6 worm cellular contexts compared by ENCODE assay signal in genomic region chrIII:772675-773074, ce11.
TF ChIP-seq lines count a peak whose summit lies in the region.

No protein-coding gene starts in this region.

TF ChIP-seq in whole organism, L1 larva, 84 proteins besides CTCF, POLR2A, EP300 and RAD21:
- TF ChIP-seq ceh-82 (tag; optimal IDR thresholded peaks at IDR 0.05; lab: Kevin White, UChicago) (no peak), F16B12.6 (tag; optimal IDR thresholded peaks at IDR 0.05; lab: Kevin White, UChicago) (no peak), blmp-1 (tag; optimal IDR thresholded peaks at IDR 0.05; lab: Kevin White, UChicago) (peak; percentile 88), elt-3 (tag; optimal IDR thresholded peaks at IDR 0.05; lab: Kevin White, UChicago) (peak in 2 of 6 experiments; percentile 2 to 15)

TF ChIP-seq in whole organism, L2 larva, 48 proteins besides CTCF, POLR2A, EP300 and RAD21:
- TF ChIP-seq dmd-4 (tag; optimal IDR thresholded peaks at IDR 0.05; lab: Kevin White, UChicago) (no peak), F13H6.1 (tag; optimal IDR thresholded peaks at IDR 0.05; lab: Kevin White, UChicago) (no peak), nhr-25 (tag; optimal IDR thresholded peaks at IDR 0.05; lab: Kevin White, UChicago) (no peak), ceh-16 (tag; optimal IDR thresholded peaks at IDR 0.05; lab: Kevin White, UChicago) (no peak), egl-27 (tag; optimal IDR thresholded peaks at IDR 0.05; lab: Kevin White, UChicago) (no peak), lsy-2 (tag; optimal IDR thresholded peaks at IDR 0.05; lab: Kevin White, UChicago) (peak in 1 of 2 experiments; percentile 26), R02D3.7 (tag; optimal IDR thresholded peaks at IDR 0.05; lab: Kevin White, UChicago) (no peak), blmp-1 (tag; optimal IDR thresholded peaks at IDR 0.05; lab: Kevin White, UChicago; ENCODE audit: insufficient read depth) (peak; percentile 56)
TF ChIP-seq in whole organism, L2 larva: peak in this region for 2.

TF ChIP-seq in whole organism, L3 larva, 47 proteins besides CTCF, POLR2A, EP300 and RAD21 (continues in another document):
- TF ChIP-seq jun-1 (tag; optimal IDR thresholded peaks at IDR 0.05; lab: Kevin White, UChicago) (no peak), nhr-11 (tag; optimal IDR thresholded peaks at IDR 0.05; lab: Kevin White, UChicago) (no peak), hmg-11 (tag; optimal IDR thresholded peaks at IDR 0.05; lab: Kevin White, UChicago) (peak; percentile 30), nhr-237 (tag; optimal IDR thresholded peaks at IDR 0.05; lab: Kevin White, UChicago) (no peak), ceh-16 (tag; optimal IDR thresholded peaks at IDR 0.05; lab: Kevin White, UChicago) (no peak), fkh-2 (tag; optimal IDR thresholded peaks at IDR 0.05; lab: Kevin White, UChicago) (no peak), ceh-9 (tag; optimal IDR thresholded peaks at IDR 0.05; lab: Kevin White, UChicago) (no peak), pha-4 (tag; optimal IDR thresholded peaks at IDR 0.05; lab: Kevin White, UChicago) (no peak), aly-2 (tag; optimal IDR thresholded peaks at IDR 0.05; lab: Kevin White, UChicago) (no peak), ztf-4 (tag; optimal IDR thresholded peaks at IDR 0.05; lab: Kevin White, UChicago) (no peak), nhr-43 (tag; optimal IDR thresholded peaks at IDR 0.05; lab: Kevin White, UChicago; ENCODE audit: poor library complexity, severe bottlenecking) (no peak), nhr-25 (tag; optimal IDR thresholded peaks at IDR 0.05; lab: Kevin White, UChicago) (peak; percentile 7), elt-3 (tag; optimal IDR thresholded peaks at IDR 0.05; lab: Kevin White, UChicago) (no peak), zag-1 (tag; optimal IDR thresholded peaks at IDR 0.05; lab: Kevin White, UChicago) (no peak), elt-2 (tag; optimal IDR thresholded peaks at IDR 0.05; lab: Kevin White, UChicago) (no peak), nhr-23 (tag; optimal IDR thresholded peaks at IDR 0.05; lab: Kevin White, UChicago) (peak; percentile 69), nhr-12 (tag; optimal IDR thresholded peaks at IDR 0.05; lab: Kevin White, UChicago) (no peak), eor-1 (tag; optimal IDR thresholded peaks at IDR 0.05; lab: Kevin White, UChicago) (no peak), lin-39 (tag; optimal IDR thresholded peaks at IDR 0.05; lab: Kevin White, UChicago) (no peak), elt-1 (tag; optimal IDR thresholded peaks at IDR 0.05; lab: Kevin White, UChicago) (no peak), sea-2 (GFP tag; optimal IDR thresholded peaks at IDR 0.05; lab: Kevin White, UChicago) (no peak)

TF ChIP-seq in whole organism, L4 larva, 104 proteins besides CTCF, POLR2A, EP300 and RAD21:
- TF ChIP-seq daf-16 (GFP tag; optimal IDR thresholded peaks at IDR 0.05; lab: Kevin White, UChicago) (no peak), daf-16 (tag; optimal IDR thresholded peaks at IDR 0.05; lab: Kevin White, UChicago) (no peak), lsy-2 (tag; optimal IDR thresholded peaks at IDR 0.05; lab: Kevin White, UChicago) (peak in 1 of 2 experiments; percentile 9), Y48G9A.11 (GFP tag; IDR thresholded peaks at IDR 0.05; lab: Robert Waterston, UW) (no peak), mdl-1 (tag; optimal IDR thresholded peaks at IDR 0.05; lab: Kevin White, UChicago) (peak in 1 of 2 experiments; percentile 17), nhr-28 (tag; optimal IDR thresholded peaks at IDR 0.05; lab: Kevin White, UChicago) (peak; percentile 22), daf-19 (GFP tag; conservative IDR thresholded peaks at IDR 0.05; lab: Robert Waterston, UW) (no peak), T26A8.4 (GFP tag; IDR thresholded peaks at IDR 0.05; lab: Robert Waterston, UW) (no peak), hlh-30 (tag; optimal IDR thresholded peaks at IDR 0.05; lab: Kevin White, UChicago; ENCODE audit: insufficient read depth) (peak; percentile 2), F26F4.8 (GFP tag; conservative IDR thresholded peaks at IDR 0.05; lab: Robert Waterston, UW) (no peak), hlh-11 (tag; optimal IDR thresholded peaks at IDR 0.05; lab: Kevin White, UChicago) (no peak)
TF ChIP-seq in whole organism, L4 larva: peak in this region for 4.

TF ChIP-seq in whole organism, late embryonic, 69 proteins besides CTCF, POLR2A, EP300 and RAD21:
- TF ChIP-seq unc-86 (tag; optimal IDR thresholded peaks at IDR 0.05; lab: Kevin White, UChicago) (no peak), mec-3 (tag; optimal IDR thresholded peaks at IDR 0.05; lab: Kevin White, UChicago; ENCODE audit: borderline replicate concordance) (no peak), eyg-1 (tag; optimal IDR thresholded peaks at IDR 0.05; lab: Kevin White, UChicago) (no peak), hlh-15 (tag; optimal IDR thresholded peaks at IDR 0.05; lab: Kevin White, UChicago) (no peak), ceh-48 (tag; optimal IDR thresholded peaks at IDR 0.05; lab: Kevin White, UChicago) (peak; percentile 3), pax-1 (tag; optimal IDR thresholded peaks at IDR 0.05; lab: Kevin White, UChicago) (no peak), elt-2 (tag; optimal IDR thresholded peaks at IDR 0.05; lab: Kevin White, UChicago) (peak; percentile 83), F13H6.1 (tag; optimal IDR thresholded peaks at IDR 0.05; lab: Kevin White, UChicago) (no peak), pros-1 (tag; optimal IDR thresholded peaks at IDR 0.05; lab: Kevin White, UChicago) (no peak)
TF ChIP-seq in whole organism, late embryonic: peak in this region for 2.

TF ChIP-seq in whole organism, mixed stage, embryonic, 35 proteins besides CTCF, POLR2A, EP300 and RAD21:
- TF ChIP-seq nhr-12 (tag; optimal IDR thresholded peaks at IDR 0.05; lab: Kevin White, UChicago), result no peak
- TF ChIP-seq hlh-1 (tag; optimal IDR thresholded peaks at IDR 0.05; lab: Kevin White, UChicago), result peak; percentile 26

Comparison
In these comparisons a context has a peak if more than half of its experiments do, and no peak if none do; other contexts are left out.
1. Of the 29 proteins assayed by ChIP-seq in both whole organism, L4 larva and whole organism, L1 larva: peak only in whole organism, L4 larva: nhr-28; only in whole organism, L1 larva: none; in both: none; in neither: 26; mixed calls (peak in some experiments, not most) for 2.